Worm (Caenorhabditis elegans) whole organism, L1 larva: Measurements from ENCODE around the gene C27D9.2.

Source experiments
- C04F5.9 ChIP-seq: sonication (generic microtip); optimal IDR thresholded peaks from 2 replicates; lab custom pipeline; 2016; ENCODE audit warnings: missing genetic modification characterization, missing compliant biosample characterization
- C16A3.4 ChIP-seq: fragments of 150-350 bp; optimal IDR thresholded peaks from 2 replicates; lab custom pipeline; 2014; ENCODE audit warnings: missing biosample characterization, missing genetic modification characterization
- alr-1 ChIP-seq: fragments of 200-800 bp; sonication (Bioruptor generic); optimal IDR thresholded peaks from 2 replicates; lab custom pipeline; 2018; ENCODE audit warnings: borderline replicate concordance, mild to moderate bottlenecking, missing genetic modification characterization, missing compliant biosample characterization
- aly-2 ChIP-seq: fragments of 150-350 bp; optimal IDR thresholded peaks from 2 replicates; lab custom pipeline; 2014; ENCODE audit warnings: missing biosample characterization, missing genetic modification characterization
- ama-1 ChIP-seq: fragments of 150-350 bp; optimal IDR thresholded peaks from 2 replicates; lab custom pipeline; 2014
- ceh-63 ChIP-seq: fragments of 200-800 bp; sonication (Bioruptor generic); optimal IDR thresholded peaks from 2 replicates; lab custom pipeline; 2018; ENCODE audit warnings: mild to moderate bottlenecking, missing genetic modification characterization, missing compliant biosample characterization
- ceh-8 ChIP-seq: fragments of 200-800 bp; sonication (Bioruptor generic); optimal IDR thresholded peaks from 2 replicates; lab custom pipeline; 2018; ENCODE audit warnings: mild to moderate bottlenecking, missing genetic modification characterization, moderate library complexity, missing compliant biosample characterization
- ceh-88 ChIP-seq: fragments of 200-800 bp; sonication (Bioruptor generic); IDR thresholded peaks from 2 replicates; pipeline ENCODE4 v1.3.6; 2022; ENCODE audit warnings: missing genetic modification characterization, missing compliant biosample characterization
- ceh-90 ChIP-seq: sonication (generic microtip); optimal IDR thresholded peaks from 2 replicates; lab custom pipeline; 2016; ENCODE audit warnings: missing genetic modification characterization, missing compliant biosample characterization
- ces-1 ChIP-seq: fragments of 150-350 bp; optimal IDR thresholded peaks from 2 replicates; lab custom pipeline; 2014; ENCODE audit warnings: missing biosample characterization, missing genetic modification reagents, missing genetic modification characterization
- dpl-1 ChIP-seq, 3 experiments: fragments of 150-350 bp in 2 of 3; sonication (generic microtip) in 1 of 3; optimal IDR thresholded peaks; 2 replicates each; lab custom pipeline; 2014 to 2017; ENCODE audit warnings: missing biosample characterization in 3 of 3, missing genetic modification characterization in 3 of 3, missing genetic modification reagents in 3 of 3
- efl-1 ChIP-seq, 4 experiments: fragments of 150-350 bp; optimal IDR thresholded peaks in 3 of 4; peaks in 1 of 4; 1 replicate in 1 of 4; 2 replicates in 3 of 4; lab custom pipeline; 2014; ENCODE audit warnings: missing biosample characterization in 2 of 4, missing genetic modification characterization in 2 of 4, missing genetic modification reagents in 2 of 4
- elt-3 ChIP-seq, 6 experiments: fragments of 150-350 bp in 1 of 6; sonication (generic microtip); optimal IDR thresholded peaks; 2 replicates each; lab custom pipeline; 2017 to 2018; ENCODE audit warnings: missing biosample characterization in 6 of 6, missing genetic modification characterization in 6 of 6, inconsistent platforms in 1 of 6
- ets-5 ChIP-seq: fragments of 200-800 bp; sonication (Bioruptor generic); IDR thresholded peaks from 2 replicates; pipeline ENCODE4 v1.3.6; 2022; ENCODE audit warnings: missing genetic modification characterization, missing compliant biosample characterization
- fkh-10 ChIP-seq: sonication (generic microtip); optimal IDR thresholded peaks from 2 replicates; lab custom pipeline; 2017; ENCODE audit warnings: missing biosample characterization, missing genetic modification reagents, missing genetic modification characterization
- fkh-8 ChIP-seq: sonication (generic microtip); optimal IDR thresholded peaks from 2 replicates; lab custom pipeline; 2016; ENCODE audit warnings: mild to moderate bottlenecking, missing genetic modification characterization, missing compliant biosample characterization
- fos-1 ChIP-seq: fragments of 150-350 bp; optimal IDR thresholded peaks from 2 replicates; lab custom pipeline; 2014; ENCODE audit warnings: missing biosample characterization, missing genetic modification characterization
- grh-1 ChIP-seq: fragments of 200-800 bp; sonication (Bioruptor generic); IDR thresholded peaks from 2 replicates; pipeline ENCODE4 v1.3.6; 2022; ENCODE audit warnings: missing genetic modification reagents, missing genetic modification characterization, missing compliant biosample characterization
- hlh-4 ChIP-seq: sonication (generic microtip); optimal IDR thresholded peaks from 2 replicates; lab custom pipeline; 2016; ENCODE audit warnings: mild to moderate bottlenecking, missing genetic modification characterization, missing compliant biosample characterization
- irx-1 ChIP-seq: sonication (generic microtip); optimal IDR thresholded peaks from 2 replicates; lab custom pipeline; 2016; ENCODE audit warnings: missing genetic modification characterization, missing compliant biosample characterization
- jun-1 ChIP-seq: fragments of 150-350 bp; optimal IDR thresholded peaks from 2 replicates; lab custom pipeline; 2014; ENCODE audit warnings: missing biosample characterization, missing genetic modification reagents, missing genetic modification characterization
- lin-15B ChIP-seq: fragments of 150-350 bp; sonication (generic microtip); optimal IDR thresholded peaks from 3 replicates; lab custom pipeline; 2014; ENCODE audit warnings: missing biosample characterization, missing genetic modification characterization
- lin-35 ChIP-seq, 2 experiments: fragments of 150-350 bp; optimal IDR thresholded peaks; 2 replicates each; lab custom pipeline; 2014; ENCODE audit warnings: missing biosample characterization in 2 of 2, missing genetic modification characterization in 2 of 2, missing genetic modification reagents in 2 of 2
- lir-3 ChIP-seq: sonication (generic microtip); optimal IDR thresholded peaks from 2 replicates; lab custom pipeline; 2016; ENCODE audit warnings: mild to moderate bottlenecking, missing genetic modification characterization, moderate library complexity, missing compliant biosample characterization; ENCODE audit not compliant: poor library complexity
- lsy-2 ChIP-seq, 2 experiments: fragments of 150-350 bp; optimal IDR thresholded peaks; 2 replicates each; lab custom pipeline; 2014; ENCODE audit warnings: missing biosample characterization in 2 of 2, missing genetic modification characterization in 2 of 2
- mab-9 ChIP-seq: fragments of 200-800 bp; sonication (Bioruptor generic); IDR thresholded peaks from 2 replicates; pipeline ENCODE4 v1.3.6; 2022; ENCODE audit warnings: missing genetic modification reagents, missing genetic modification characterization, missing compliant biosample characterization
- mdl-1 ChIP-seq, 2 experiments: fragments of 150-350 bp; optimal IDR thresholded peaks; 2 replicates each; lab custom pipeline; 2014 to 2017; ENCODE audit warnings: missing biosample characterization in 2 of 2, missing genetic modification characterization in 2 of 2, inconsistent platforms in 1 of 2
- mef-2 ChIP-seq: fragments of 150-350 bp; optimal IDR thresholded peaks from 2 replicates; lab custom pipeline; 2014; ENCODE audit warnings: missing biosample characterization, missing genetic modification characterization
- nhr-12 ChIP-seq: sonication (generic microtip); optimal IDR thresholded peaks from 2 replicates; lab custom pipeline; 2017; ENCODE audit warnings: missing biosample characterization, missing genetic modification characterization
- nhr-19 ChIP-seq: fragments of 200-800 bp; sonication (Bioruptor generic); conservative IDR thresholded peaks from 2 replicates; pipeline ENCODE4 v1.3.6; 2022; ENCODE audit warnings: missing genetic modification characterization, missing compliant biosample characterization
- nhr-47 ChIP-seq: sonication (generic microtip); optimal IDR thresholded peaks from 2 replicates; lab custom pipeline; 2016; ENCODE audit warnings: mild to moderate bottlenecking, missing genetic modification characterization, moderate library complexity, missing compliant biosample characterization
- nhr-71 ChIP-seq: sonication (generic microtip); optimal IDR thresholded peaks from 2 replicates; lab custom pipeline; 2016; ENCODE audit warnings: mild to moderate bottlenecking, missing genetic modification characterization, moderate library complexity, missing compliant biosample characterization
- nhr-76 ChIP-seq: sonication (generic microtip); optimal IDR thresholded peaks from 2 replicates; lab custom pipeline; 2017; ENCODE audit warnings: missing biosample characterization, missing genetic modification characterization
- nhr-77 ChIP-seq: fragments of 150-350 bp; optimal IDR thresholded peaks from 2 replicates; lab custom pipeline; 2014; ENCODE audit warnings: missing biosample characterization, missing genetic modification characterization
- nhr-84 ChIP-seq: sonication (generic microtip); optimal IDR thresholded peaks from 2 replicates; lab custom pipeline; 2017; ENCODE audit warnings: missing biosample characterization, missing genetic modification characterization
- nhr-85 ChIP-seq: sonication (generic microtip); peaks from one replicate; lab custom pipeline; 2016; ENCODE audit warnings: missing genetic modification characterization, inconsistent platforms, missing compliant biosample characterization
- pag-3 ChIP-seq: sonication (generic microtip); optimal IDR thresholded peaks from 2 replicates; lab custom pipeline; 2017; ENCODE audit warnings: missing genetic modification characterization, mild to moderate bottlenecking, missing compliant biosample characterization, antibody characterized with exemption, borderline replicate concordance; ENCODE audit not compliant: insufficient read depth
- pax-3 ChIP-seq: fragments of 200-800 bp; sonication (Bioruptor generic); optimal IDR thresholded peaks from 2 replicates; lab custom pipeline; 2018; ENCODE audit warnings: mild to moderate bottlenecking, missing genetic modification characterization, moderate library complexity, missing compliant biosample characterization
- pqm-1 ChIP-seq: sonication (generic microtip); optimal IDR thresholded peaks from 3 replicates; lab custom pipeline; 2017; ENCODE audit warnings: missing biosample characterization, missing genetic modification characterization
- rnt-1 ChIP-seq: sonication (generic microtip); optimal IDR thresholded peaks from 2 replicates; lab custom pipeline; 2016; ENCODE audit warnings: mild to moderate bottlenecking, missing genetic modification characterization, moderate library complexity, missing compliant biosample characterization
- snu-23 ChIP-seq: sonication (generic microtip); optimal IDR thresholded peaks from 2 replicates; lab custom pipeline; 2016; ENCODE audit warnings: missing genetic modification characterization, missing compliant biosample characterization
- sox-4 ChIP-seq: sonication (generic microtip); optimal IDR thresholded peaks from 2 replicates; lab custom pipeline; 2016; ENCODE audit warnings: missing genetic modification characterization, missing compliant biosample characterization
- sptf-1 ChIP-seq: fragments of 150-350 bp; optimal IDR thresholded peaks from 2 replicates; lab custom pipeline; 2014; ENCODE audit warnings: missing biosample characterization, missing genetic modification characterization
- swsn-7 ChIP-seq: sonication (generic microtip); optimal IDR thresholded peaks from 2 replicates; lab custom pipeline; 2016; ENCODE audit warnings: missing genetic modification characterization, missing compliant biosample characterization
- tbx-2 ChIP-seq: sonication (generic microtip); optimal IDR thresholded peaks from 2 replicates; lab custom pipeline; 2016; ENCODE audit warnings: missing genetic modification characterization, missing compliant biosample characterization
- tlp-1 ChIP-seq: fragments of 150-350 bp; optimal IDR thresholded peaks from 2 replicates; lab custom pipeline; 2014; ENCODE audit warnings: missing biosample characterization, missing genetic modification characterization
- unc-130 ChIP-seq: fragments of 150-350 bp; optimal IDR thresholded peaks from 2 replicates; lab custom pipeline; 2017; ENCODE audit warnings: missing biosample characterization, missing genetic modification characterization, inconsistent platforms
- unc-30 ChIP-seq: sonication (generic microtip); optimal IDR thresholded peaks from 2 replicates; lab custom pipeline; 2017; ENCODE audit warnings: missing biosample characterization, missing genetic modification characterization
- xbp-1 ChIP-seq: sonication (generic microtip); optimal IDR thresholded peaks from 2 replicates; lab custom pipeline; 2016; ENCODE audit warnings: missing genetic modification characterization, missing compliant biosample characterization
- zag-1 ChIP-seq: fragments of 150-350 bp; optimal IDR thresholded peaks from 2 replicates; lab custom pipeline; 2014; ENCODE audit warnings: missing biosample characterization, missing genetic modification characterization
- zip-4 ChIP-seq: fragments of 200-800 bp; sonication (Bioruptor generic); optimal IDR thresholded peaks from 2 replicates; lab custom pipeline; 2018; ENCODE audit warnings: mild to moderate bottlenecking, missing genetic modification characterization, moderate library complexity, missing compliant biosample characterization
- ztf-11 ChIP-seq, 2 experiments: sonication (generic microtip); optimal IDR thresholded peaks; 2 replicates each; lab custom pipeline; 2016 to 2017; ENCODE audit warnings: missing genetic modification characterization in 2 of 2, missing biosample characterization in 1 of 2, missing compliant biosample characterization in 1 of 2
- ztf-4 ChIP-seq: fragments of 150-350 bp; optimal IDR thresholded peaks from 2 replicates; lab custom pipeline; 2014; ENCODE audit warnings: missing biosample characterization, missing genetic modification characterization

The C27D9.2 gene

ce11 chrII:4706359-4706871, 50.2 kb downstream of the C27D9.2 start, which contains the start of the genes F10G7.9 and tsn-1 (continued):
- TF ChIP-seq nhr-85 (tag; lab: Kevin White, UChicago) (peak; percentile 74), C04F5.9 (no peak), ceh-63 (GFP tag; lab: Kevin White, UChicago) (no peak), ztf-11 (tag; optimal IDR thresholded peaks at IDR 0.05; lab: Kevin White, UChicago) (no peak), dpl-1 (GFP tag; optimal IDR thresholded peaks at IDR 0.05; lab: Kevin White, UChicago) (peak; percentile 57 to 76 (median 72)), zag-1 (tag; lab: Kevin White, UChicago) (no peak), snu-23 (GFP tag; lab: Kevin White, UChicago) (peak; percentile 68), ceh-90 (no peak), efl-1 (optimal IDR thresholded peaks at IDR 0.05; lab: Kevin White, UChicago) (peak; percentile 80 to 87), efl-1 (GFP tag; optimal IDR thresholded peaks at IDR 0.05 in 1 of 2; lab: Kevin White, UChicago) (peak; percentile 70 to 96), tbx-2 (tag; lab: Kevin White, UChicago) (peak; percentile 45), ceh-8 (GFP tag; lab: Kevin White, UChicago) (no peak), zip-4 (GFP tag; lab: Kevin White, UChicago) (no peak), nhr-47 (peak; percentile 66), jun-1 (no peak), pax-3 (tag; lab: Kevin White, UChicago) (no peak), sox-4 (no peak), nhr-12 (tag; lab: Kevin White, UChicago) (no peak), swsn-7 (tag; lab: Kevin White, UChicago) (peak; percentile 47), lin-35 (GFP tag; optimal IDR thresholded peaks at IDR 0.05; lab: Kevin White, UChicago) (peak; percentile 61 to 86), ceh-88 (GFP tag; lab: Robert Waterston, UW) (no peak), grh-1 (GFP tag; lab: Robert Waterston, UW) (no peak), mef-2 (tag; lab: Kevin White, UChicago) (no peak), pqm-1 (tag; lab: Kevin White, UChicago) (no peak), rnt-1 (tag; lab: Kevin White, UChicago) (peak; percentile 69), nhr-71 (tag; lab: Kevin White, UChicago) (peak; percentile 71), ets-5 (GFP tag; lab: Robert Waterston, UW) (no peak), fkh-8 (no peak), C16A3.4 (tag; lab: Kevin White, UChicago) (peak; percentile 48), xbp-1 (tag; lab: Kevin White, UChicago) (peak; percentile 49), ama-1 (lab: Kevin White, UChicago) (no peak), nhr-77 (tag; lab: Kevin White, UChicago) (no peak), pag-3 (tag; lab: Kevin White, UChicago) (no peak), lir-3 (tag; lab: Kevin White, UChicago) (no peak), ztf-4 (tag; lab: Kevin White, UChicago) (no peak), aly-2 (tag; lab: Kevin White, UChicago) (no peak), unc-130 (tag; lab: Kevin White, UChicago) (peak; percentile 32), alr-1 (tag; lab: Kevin White, UChicago) (no peak), ces-1 (GFP tag; lab: Kevin White, UChicago) (no peak), nhr-84 (tag; lab: Kevin White, UChicago) (no peak), mdl-1 (tag; optimal IDR thresholded peaks at IDR 0.05; lab: Kevin White, UChicago) (peak in 1 of 2 experiments; percentile 59), nhr-19 (GFP tag; lab: Robert Waterston, UW) (peak; percentile 44; the same call in 1 of the 2 replicates), irx-1 (no peak), mab-9 (no peak), nhr-76 (tag; lab: Kevin White, UChicago) (no peak), lin-15B (peak; percentile 46), hlh-4 (tag; lab: Kevin White, UChicago) (no peak), lsy-2 (tag; optimal IDR thresholded peaks at IDR 0.05; lab: Kevin White, UChicago) (peak; percentile 93 to 98), sptf-1 (tag; lab: Kevin White, UChicago) (no peak), elt-3 (tag; optimal IDR thresholded peaks at IDR 0.05; lab: Kevin White, UChicago) (no peak), fkh-10 (GFP tag; lab: Kevin White, UChicago) (no peak), tlp-1 (tag; lab: Kevin White, UChicago) (no peak), unc-30 (tag; lab: Kevin White, UChicago) (no peak), fos-1 (tag; lab: Kevin White, UChicago) (no peak)
